Fruit fly (Drosophila melanogaster) whole organism: ENCODE data around the gene CG31909.

ENCODE experiments used
- CG8478 ChIP-seq: fragments of >200 bp; optimal IDR thresholded peaks from 2 replicates; lab custom pipeline; 2018; ENCODE audit warnings: inconsistent platforms
- Dll ChIP-seq: fragments of >200 bp; optimal IDR thresholded peaks from 2 replicates; lab custom pipeline; 2017
- EcR ChIP-seq, 2 experiments: fragments of >200 bp; optimal IDR thresholded peaks; 2 replicates each; lab custom pipeline; 2017; ENCODE audit warnings: missing biosample characterization in 2 of 2, missing genetic modification characterization in 2 of 2, missing genetic modification reagents in 2 of 2
- pan ChIP-seq: fragments of >200 bp; optimal IDR thresholded peaks from 2 replicates; lab custom pipeline; 2017
- psq ChIP-seq: fragments of >200 bp; optimal IDR thresholded peaks from 2 replicates; lab custom pipeline; 2017
- usp ChIP-seq: fragments of >200 bp; optimal IDR thresholded peaks from 2 replicates; lab custom pipeline; 2017; ENCODE audit warnings: missing biosample characterization, missing genetic modification characterization, mixed read lengths

CG31909 gene

dm6 chr2L:7282128-7282527, 24.8 kb downstream of the CG31909 start:
- TF ChIP-seq CG8478 (lab: Kevin White, UChicago): no peak

DNA sequence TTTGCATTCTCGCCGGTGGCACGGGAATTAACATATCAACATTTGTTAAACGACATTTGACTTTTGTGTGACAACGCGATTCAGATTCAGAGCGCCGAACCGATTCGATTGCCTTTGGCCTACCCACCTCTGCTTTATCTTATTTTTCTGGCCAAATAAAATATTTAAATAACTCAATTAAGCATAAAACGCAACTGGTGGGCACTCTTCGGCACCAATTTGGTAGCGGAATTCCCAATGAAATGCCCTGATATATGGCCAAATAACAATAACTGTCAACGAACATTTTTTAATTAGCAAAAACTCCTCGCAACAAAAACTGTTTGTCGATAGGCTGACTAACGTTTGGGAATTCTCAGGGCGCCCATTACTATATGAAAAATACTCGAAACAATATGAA, 26.8 kb downstream of the CG31909 start:
- TF ChIP-seq psq (lab: Kevin White, UChicago) (no peak), pan (lab: Kevin White, UChicago) (no peak), Dll (lab: Kevin White, UChicago) (no peak), usp (GFP tag; lab: Kevin White, UChicago) (no peak), EcR (GFP tag; optimal IDR thresholded peaks at IDR 0.05; lab: Kevin White, UChicago) (no peak), CG8478 (lab: Kevin White, UChicago) (no peak)

DNA sequence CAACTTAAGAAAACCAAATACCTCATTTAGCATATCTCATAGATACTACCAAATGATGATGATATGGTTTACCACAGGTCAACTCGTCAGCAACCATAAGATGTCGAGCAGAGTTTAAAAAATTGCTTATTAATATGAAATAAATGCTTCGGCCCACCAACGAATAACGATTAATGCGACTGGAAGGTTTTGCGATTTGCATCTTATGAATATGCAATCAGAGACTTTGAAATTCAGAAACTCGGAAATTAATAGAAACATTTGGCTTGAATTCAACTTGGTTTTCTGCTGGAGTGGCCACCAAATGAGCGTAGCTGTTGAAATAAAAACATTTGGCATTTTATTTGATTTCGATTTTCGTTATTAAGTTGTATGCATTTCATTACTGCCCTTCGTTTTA, 27.5 kb downstream of the CG31909 start:
- no peak for TF ChIP-seq usp (GFP tag; lab: Kevin White, UChicago)
- no peak for TF ChIP-seq psq (lab: Kevin White, UChicago)
- no peak for TF ChIP-seq pan (lab: Kevin White, UChicago)
- TF ChIP-seq Dll (lab: Kevin White, UChicago): no peak
- TF ChIP-seq CG8478 (lab: Kevin White, UChicago): no peak
- no peak for TF ChIP-seq EcR (GFP tag; optimal IDR thresholded peaks at IDR 0.05; lab: Kevin White, UChicago)

DNA sequence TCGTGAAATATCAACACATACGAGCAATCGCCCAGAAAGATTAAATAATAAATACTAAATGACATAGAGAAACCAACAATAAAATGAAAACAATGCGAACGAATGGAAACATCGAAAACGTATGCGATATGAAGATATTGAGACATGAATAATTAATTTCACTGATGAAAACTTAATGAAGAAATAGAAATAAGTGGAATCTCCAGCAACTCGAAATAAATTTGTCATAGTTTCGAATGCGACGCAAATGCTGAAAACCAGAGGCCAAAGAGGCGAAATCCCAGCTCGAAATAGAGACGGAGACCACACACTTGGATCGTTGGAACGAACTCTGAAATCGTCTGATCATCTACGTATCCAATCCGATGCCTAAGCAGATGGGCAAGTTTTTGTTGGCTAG, 28.6 kb downstream of the CG31909 start:
- TF ChIP-seq usp (GFP tag; lab: Kevin White, UChicago) (no peak), pan (lab: Kevin White, UChicago) (no peak), psq (lab: Kevin White, UChicago) (no peak), EcR (GFP tag; optimal IDR thresholded peaks at IDR 0.05; lab: Kevin White, UChicago) (no peak)

dm6 chr2L:7289880-7290279, 32.6 kb downstream of the CG31909 start:
- TF ChIP-seq Dll (lab: Kevin White, UChicago) (no peak), pan (lab: Kevin White, UChicago) (no peak), usp (GFP tag; lab: Kevin White, UChicago) (no peak), CG8478 (lab: Kevin White, UChicago) (no peak), psq (lab: Kevin White, UChicago) (no peak), EcR (GFP tag; optimal IDR thresholded peaks at IDR 0.05; lab: Kevin White, UChicago) (no peak)

DNA sequence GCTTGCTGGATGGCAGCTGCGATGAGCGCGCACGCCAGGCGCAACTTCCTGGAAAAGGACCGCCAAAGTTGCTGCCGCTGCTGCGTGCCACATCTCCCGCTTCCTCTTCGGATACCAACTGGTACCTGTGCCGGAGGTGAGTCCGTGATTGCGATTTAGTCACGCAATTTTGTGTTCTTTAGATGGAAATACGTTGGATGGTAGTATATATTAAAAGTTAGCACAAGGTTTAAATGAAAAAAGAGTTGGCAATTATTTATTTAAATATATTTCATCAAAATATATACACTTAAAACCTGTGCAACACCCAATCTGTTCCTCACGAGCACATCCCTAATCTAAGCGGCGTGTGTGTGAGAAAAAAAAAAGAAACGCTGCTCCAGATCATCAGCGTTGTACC, 33.3 kb downstream of the CG31909 start:
- TF ChIP-seq usp (GFP tag; lab: Kevin White, UChicago) (no peak), EcR (GFP tag; optimal IDR thresholded peaks at IDR 0.05; lab: Kevin White, UChicago) (no peak), psq (lab: Kevin White, UChicago) (no peak), pan (lab: Kevin White, UChicago) (no peak), Dll (lab: Kevin White, UChicago) (no peak), CG8478 (lab: Kevin White, UChicago) (no peak)

DNA sequence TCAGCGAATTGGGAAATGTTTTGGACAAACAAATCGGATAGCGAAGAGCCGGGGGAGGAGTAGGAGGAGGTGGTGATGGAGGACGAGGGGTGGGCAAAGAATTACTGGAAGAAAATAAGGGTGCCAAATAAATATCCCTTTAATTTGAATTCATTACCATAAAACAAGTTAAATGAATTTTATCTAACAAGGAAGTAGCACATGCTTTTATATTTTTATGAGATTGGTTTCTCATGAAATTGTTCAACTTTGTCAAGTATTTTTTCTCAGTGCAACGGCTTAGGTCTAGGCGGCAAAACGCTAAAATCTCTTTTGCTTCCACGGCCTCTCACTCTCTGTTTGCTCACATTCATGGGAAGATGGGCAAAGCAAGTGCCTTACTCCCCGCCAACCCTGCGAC, 34.7 kb downstream of the CG31909 start:
- TF ChIP-seq Dll (lab: Kevin White, UChicago): no peak
- TF ChIP-seq usp (GFP tag; lab: Kevin White, UChicago): no peak
- TF ChIP-seq psq (lab: Kevin White, UChicago): no peak
- no peak for TF ChIP-seq CG8478 (lab: Kevin White, UChicago)
- TF ChIP-seq pan (lab: Kevin White, UChicago): no peak
- no peak for TF ChIP-seq EcR (GFP tag; optimal IDR thresholded peaks at IDR 0.05; lab: Kevin White, UChicago)

DNA sequence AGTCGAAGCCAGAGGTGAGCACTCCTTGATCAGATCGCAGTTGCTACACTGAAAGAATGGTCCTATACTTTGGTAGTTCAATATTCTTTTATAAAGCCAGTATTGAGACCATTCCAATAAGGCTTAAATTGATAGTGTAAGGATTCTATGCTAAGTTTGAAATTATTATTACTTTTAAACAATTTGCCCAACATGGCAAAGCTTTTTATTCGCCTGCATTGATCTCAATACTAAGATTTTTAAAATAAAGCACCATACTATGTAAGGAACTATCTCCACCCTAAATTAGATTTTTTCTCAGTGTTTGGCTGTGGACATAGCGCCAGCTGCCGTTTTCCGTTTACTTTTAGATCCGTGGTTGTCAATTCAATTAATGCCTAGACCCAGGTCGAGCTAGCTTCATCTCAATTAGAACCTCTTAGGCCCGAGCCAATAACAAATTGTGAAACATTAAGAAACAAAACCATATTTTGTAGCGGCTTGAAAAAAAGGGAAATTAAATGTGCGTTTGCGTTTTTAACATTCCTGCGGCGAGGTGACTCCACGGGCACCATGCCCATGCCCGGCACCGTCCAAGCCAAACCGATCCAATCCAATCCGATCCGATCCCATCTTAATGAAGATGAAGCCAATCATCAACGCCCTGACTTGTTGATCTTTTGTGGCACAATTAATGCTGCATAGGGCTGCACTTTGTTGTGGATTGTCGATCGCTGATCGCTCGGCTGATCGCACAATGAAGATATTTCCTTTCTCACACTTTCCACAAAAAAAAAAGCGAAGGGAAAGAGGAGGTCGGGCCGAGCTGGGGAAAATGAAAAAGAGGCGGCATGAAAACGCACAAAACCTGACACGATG, 36.4 kb downstream of the CG31909 start:
- TF ChIP-seq Dll (lab: Kevin White, UChicago) (no peak), usp (GFP tag; lab: Kevin White, UChicago) (no peak), EcR (GFP tag; optimal IDR thresholded peaks at IDR 0.05; lab: Kevin White, UChicago) (no peak), pan (lab: Kevin White, UChicago) (no peak), CG8478 (lab: Kevin White, UChicago) (no peak), psq (lab: Kevin White, UChicago) (no peak)

DNA sequence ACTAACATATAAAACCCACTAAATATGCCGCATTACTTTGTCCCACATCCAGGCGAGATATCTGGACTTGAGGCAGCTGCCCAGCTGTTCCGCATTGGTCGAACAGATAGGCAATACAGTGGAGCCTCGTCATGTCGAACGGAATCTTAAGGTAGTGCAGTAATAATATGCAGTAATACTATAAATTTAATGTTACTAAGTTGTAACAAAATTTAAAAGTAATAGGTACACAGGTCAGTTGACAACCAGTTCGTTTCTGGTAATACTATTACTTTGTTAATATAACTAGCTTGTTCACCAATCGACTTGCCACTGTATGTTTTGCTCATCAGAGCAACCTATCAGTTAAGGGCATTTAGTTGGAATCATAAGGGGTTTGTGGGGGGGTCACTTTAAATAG, 37.7 kb downstream of the CG31909 start:
- TF ChIP-seq pan (lab: Kevin White, UChicago): no peak
- no peak for TF ChIP-seq usp (GFP tag; lab: Kevin White, UChicago)
- no peak for TF ChIP-seq CG8478 (lab: Kevin White, UChicago)
- no peak for TF ChIP-seq EcR (GFP tag; optimal IDR thresholded peaks at IDR 0.05; lab: Kevin White, UChicago)
- TF ChIP-seq Dll (lab: Kevin White, UChicago): no peak
- TF ChIP-seq psq (lab: Kevin White, UChicago): no peak

DNA sequence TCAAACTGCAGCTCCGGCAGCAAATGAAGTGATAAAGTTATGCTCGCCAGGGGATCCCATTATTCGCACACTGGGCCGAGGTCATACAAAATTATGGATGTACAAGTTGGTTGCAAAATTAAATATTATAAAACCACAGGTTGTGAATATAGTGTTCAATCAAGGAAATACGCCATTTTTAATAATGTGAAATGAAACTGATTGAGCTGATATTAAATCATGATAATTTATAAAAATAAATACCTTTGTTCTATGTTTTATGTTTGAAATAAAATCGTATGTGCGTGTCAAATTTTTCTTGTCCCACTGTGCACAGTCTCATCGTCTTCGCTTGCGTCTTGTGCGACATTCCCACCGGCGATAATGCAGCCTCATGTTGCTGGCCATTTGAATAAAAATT, 38.6 kb downstream of the CG31909 start:
- TF ChIP-seq usp (GFP tag; lab: Kevin White, UChicago): no peak
- TF ChIP-seq pan (lab: Kevin White, UChicago): no peak
- TF ChIP-seq psq (lab: Kevin White, UChicago): no peak
- TF ChIP-seq Dll (lab: Kevin White, UChicago): no peak
- TF ChIP-seq EcR (GFP tag; optimal IDR thresholded peaks at IDR 0.05; lab: Kevin White, UChicago): no peak
- no peak for TF ChIP-seq CG8478 (lab: Kevin White, UChicago)

DNA sequence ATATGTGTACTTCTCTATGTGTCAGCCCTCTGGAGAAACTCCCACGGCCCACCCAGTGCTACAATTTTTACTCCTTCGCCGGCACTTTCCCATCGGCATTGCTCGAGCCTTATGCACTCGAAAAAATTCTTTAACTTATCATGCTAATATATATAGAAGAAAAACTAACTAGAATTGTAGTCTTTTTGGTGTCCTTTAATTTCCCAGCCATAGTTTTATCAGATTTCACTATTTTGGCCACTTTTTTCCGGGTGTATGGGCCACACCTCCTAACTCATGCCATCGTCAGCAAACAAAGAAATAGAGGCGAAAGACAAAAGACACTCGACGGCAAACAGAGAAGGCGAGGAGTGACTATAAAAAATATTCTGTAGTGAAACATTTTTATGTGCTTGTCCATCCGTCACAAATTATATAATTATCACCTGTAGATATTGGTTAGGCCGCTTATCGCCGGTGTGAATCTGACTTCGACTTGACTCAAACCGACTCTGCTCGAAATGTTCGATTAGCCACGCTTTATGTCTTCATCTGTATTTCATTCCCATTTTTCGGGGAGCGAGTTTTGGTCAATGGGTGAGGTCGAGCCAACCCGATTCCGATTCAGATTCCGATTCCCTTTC, 41.5 kb downstream of the CG31909 start:
- TF ChIP-seq usp (GFP tag; lab: Kevin White, UChicago) (no peak), Dll (lab: Kevin White, UChicago) (no peak), pan (lab: Kevin White, UChicago) (no peak), psq (lab: Kevin White, UChicago) (no peak), EcR (GFP tag; optimal IDR thresholded peaks at IDR 0.05; lab: Kevin White, UChicago) (no peak), CG8478 (lab: Kevin White, UChicago) (no peak)
